Fruit fly (Drosophila melanogaster): ENCODE results near the gene Tap42.
A peak's percentile ranks its signal among the peaks of the same experiment; 100 is the strongest.

Gene Tap42

DNA sequence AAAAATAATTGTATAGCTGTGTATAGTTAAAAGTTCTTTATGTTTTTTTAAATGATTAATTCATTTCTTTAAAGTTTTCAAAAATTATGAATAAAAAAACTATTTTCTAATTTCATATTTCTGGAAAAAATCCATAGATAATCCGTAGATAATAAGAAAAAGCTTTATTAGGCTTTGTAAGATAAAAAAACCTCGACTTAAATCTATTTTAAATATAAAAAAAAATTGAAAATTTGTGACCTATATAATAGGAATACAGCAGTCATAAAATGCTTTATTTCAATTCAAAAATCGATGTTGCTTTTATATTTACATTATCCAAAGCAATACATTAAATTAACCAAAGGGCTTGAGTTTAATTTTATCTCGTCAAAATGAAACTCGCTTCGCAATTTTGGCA, 44.8 kb downstream of the Tap42 start, which contains the start of gene Flad2:
Gene Flad2, plus strand, starts transcription at position 301 of the 400 bp plus-strand sequence.
- TF ChIP-seq rn (GFP tag; IDR thresholded peaks at IDR 0.05) (no peak), Snoo (tag; optimal IDR thresholded peaks at IDR 0.05) (no peak), CG4496 (GFP tag; IDR thresholded peaks at IDR 0.05) (no peak), CG17806 (tag; optimal IDR thresholded peaks at IDR 0.05) (no peak)

DNA sequence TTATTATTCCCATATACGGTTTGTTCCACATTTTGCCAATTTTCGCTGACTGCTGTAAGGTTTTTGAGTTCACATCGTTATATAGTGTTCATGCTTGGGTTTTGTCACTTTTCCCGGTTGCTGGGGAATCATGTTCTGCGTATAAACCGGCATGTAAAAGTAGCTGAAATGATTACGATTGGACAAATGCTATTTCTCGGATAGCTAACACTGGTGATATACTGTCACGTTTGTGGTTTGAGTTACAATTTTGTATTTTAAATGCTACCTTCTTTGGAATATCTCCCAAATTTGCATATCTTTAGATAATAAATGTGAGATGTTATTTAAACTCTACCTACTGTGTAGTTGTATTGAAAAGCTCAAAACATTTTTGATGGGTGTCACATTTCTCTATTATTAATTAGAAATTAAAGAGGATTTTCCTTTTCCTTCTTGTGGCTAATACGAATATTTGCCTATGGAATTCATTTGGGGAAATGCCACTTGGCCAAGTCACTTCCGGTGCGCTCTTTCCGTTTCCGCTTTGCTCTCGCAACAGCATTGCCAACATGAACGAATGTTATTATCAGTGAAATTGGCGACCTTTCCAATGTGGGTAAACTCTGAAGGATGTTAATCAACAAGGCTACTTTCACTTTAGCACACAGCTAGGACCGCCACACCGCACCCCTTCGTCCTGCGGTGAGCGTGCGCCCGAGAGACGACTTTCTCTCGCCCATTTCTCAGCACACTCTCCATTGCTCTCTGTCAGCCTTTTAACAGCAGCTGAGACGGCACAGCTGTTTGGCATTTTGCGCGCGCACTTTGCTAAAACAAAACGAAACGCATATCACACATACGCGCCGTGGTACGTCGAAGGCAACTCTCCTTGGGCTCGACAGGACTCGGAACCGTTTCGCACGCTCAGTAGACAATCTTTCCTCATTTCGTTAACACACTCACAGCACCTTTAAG, 47.4 kb downstream of the Tap42 start, which contains the start of the genes CG16956, CG42784 and CG43850:
Gene CG16956, minus strand, starts transcription at position 51 of the 957 bp plus-strand sequence.
Gene CG42784, plus strand, starts transcription at position 907 of the 957 bp plus-strand sequence.
Gene CG43850, plus strand, starts transcription at position 907 of the 957 bp plus-strand sequence.
- TF ChIP-seq Pif1A (GFP tag; optimal IDR thresholded peaks at IDR 0.05) (peak; percentile 28), Ets98B (GFP tag; IDR thresholded peaks at IDR 0.05) (no peak), CG15710 (tag; optimal IDR thresholded peaks at IDR 0.05) (no peak), CG34367 (tag; optimal IDR thresholded peaks at IDR 0.05) (no peak), CG12605 (GFP tag; IDR thresholded peaks at IDR 0.05) (0 out of 2 replicates have a peak, but pooled peaks have one; percentile 12), fd96Ca (GFP tag; IDR thresholded peaks at IDR 0.05) (no peak), gl (tag; optimal IDR thresholded peaks at IDR 0.05) (no peak), rn (GFP tag; IDR thresholded peaks at IDR 0.05) (no peak), CG9948 (tag; optimal IDR thresholded peaks at IDR 0.05) (no peak), CG8159 (tag; optimal IDR thresholded peaks at IDR 0.05) (no peak), CG10348 (GFP tag; IDR thresholded peaks at IDR 0.05) (no peak), CG13204 (GFP tag; optimal IDR thresholded peaks at IDR 0.05) (no peak), CG32121 (GFP tag; IDR thresholded peaks at IDR 0.05) (no peak), D1 (tag; optimal IDR thresholded peaks at IDR 0.05) (no peak), EcR (GFP tag; optimal IDR thresholded peaks at IDR 0.05) (no peak), Snoo (tag; optimal IDR thresholded peaks at IDR 0.05) (no peak), Pif1B (GFP tag; optimal IDR thresholded peaks at IDR 0.05) (no peak), CG17806 (tag; optimal IDR thresholded peaks at IDR 0.05) (no peak), CG8301 (tag; optimal IDR thresholded peaks at IDR 0.05) (no peak), CG4496 (GFP tag; IDR thresholded peaks at IDR 0.05) (0 out of 3 replicates have a peak, but pooled peaks have one; percentile 13), CG14655 (GFP tag; optimal IDR thresholded peaks at IDR 0.05) (peak; percentile 10)

Measured in whole organism, pupa.